Worm (Caenorhabditis elegans) whole organism, L4 larva: ENCODE data around the gene F20C5.11.

Experiments used
- F10B5.3 ChIP-seq: sonication (generic microtip); optimal IDR thresholded peaks from 2 replicates; lab custom pipeline; 2016; ENCODE audit warnings: mild to moderate bottlenecking, missing genetic modification characterization, missing compliant biosample characterization
- R02D3.7 ChIP-seq: fragments of 150-350 bp; sonication (generic microtip); optimal IDR thresholded peaks from 3 replicates; lab custom pipeline; 2014; ENCODE audit warnings: missing biosample characterization, missing genetic modification characterization
- ZK337.2 ChIP-seq: fragments of 200-800 bp; sonication (Bioruptor generic); IDR thresholded peaks from 2 replicates; pipeline ENCODE4 v1.3.6; 2022; ENCODE audit warnings: missing genetic modification reagents, missing genetic modification characterization, missing compliant biosample characterization
- ZK546.5 ChIP-seq, 2 experiments: sonication (generic microtip); optimal IDR thresholded peaks; 2 replicates each; lab custom pipeline; 2017; ENCODE audit warnings: missing biosample characterization in 2 of 2, missing genetic modification characterization in 2 of 2
- aha-1 ChIP-seq: fragments of 150-350 bp; peaks from one replicate; lab custom pipeline; 2014; ENCODE audit warnings: missing biosample characterization, missing genetic modification characterization
- aly-2 ChIP-seq: sonication (generic microtip); optimal IDR thresholded peaks from 2 replicates; lab custom pipeline; 2018; ENCODE audit warnings: missing biosample characterization, missing genetic modification characterization
- arid-1 ChIP-seq: fragments of 200-800 bp; sonication (Bioruptor generic); conservative IDR thresholded peaks from 2 replicates; pipeline ENCODE4 v1.3.6; 2022; ENCODE audit warnings: missing genetic modification reagents, missing genetic modification characterization, missing compliant biosample characterization
- attf-4 ChIP-seq: sonication (generic microtip); optimal IDR thresholded peaks from 3 replicates; lab custom pipeline; 2017; ENCODE audit warnings: missing biosample characterization, missing genetic modification characterization
- ceh-44 ChIP-seq: fragments of 200-800 bp; sonication (Bioruptor generic); IDR thresholded peaks from 2 replicates; pipeline ENCODE4 v1.3.6; 2022; ENCODE audit warnings: missing genetic modification reagents, missing genetic modification characterization, missing compliant biosample characterization
- ceh-62 ChIP-seq: sonication (generic microtip); optimal IDR thresholded peaks from 2 replicates; lab custom pipeline; 2017; ENCODE audit warnings: missing biosample characterization, missing genetic modification characterization
- ctbp-1 ChIP-seq: fragments of 200-800 bp; sonication (Bioruptor generic); IDR thresholded peaks from 2 replicates; pipeline ENCODE4 v1.3.6; 2022; ENCODE audit warnings: missing genetic modification reagents, missing genetic modification characterization, missing compliant biosample characterization
- daf-16 ChIP-seq, 3 experiments: sonication (generic microtip); optimal IDR thresholded peaks; 2 replicates each; lab custom pipeline; 2016 to 2017; ENCODE audit warnings: missing genetic modification characterization in 3 of 3, missing genetic modification reagents in 3 of 3, mild to moderate bottlenecking in 2 of 3, missing compliant biosample characterization in 2 of 3, missing biosample characterization in 1 of 3, moderate library complexity in 1 of 3
- daf-19 ChIP-seq: fragments of 200-800 bp; sonication (Bioruptor generic); conservative IDR thresholded peaks from 2 replicates; pipeline ENCODE4 v1.3.6; 2022; ENCODE audit warnings: missing genetic modification characterization, missing compliant biosample characterization
- daf-8 ChIP-seq: fragments of 200-800 bp; sonication (Bioruptor generic); IDR thresholded peaks from 2 replicates; pipeline ENCODE4 v1.3.6; 2022; ENCODE audit warnings: missing genetic modification characterization, missing compliant biosample characterization
- dmd-6 ChIP-seq: fragments of 200-800 bp; sonication (Bioruptor generic); IDR thresholded peaks from 2 replicates; pipeline ENCODE4 v1.3.6; 2022; ENCODE audit warnings: missing genetic modification reagents, missing genetic modification characterization, missing compliant biosample characterization
- dmd-9 ChIP-seq: fragments of 200-800 bp; sonication (Bioruptor generic); IDR thresholded peaks from 2 replicates; pipeline ENCODE4 v1.3.6; 2022; ENCODE audit warnings: missing genetic modification reagents, missing genetic modification characterization, missing compliant biosample characterization
- dpl-1 ChIP-seq: fragments of 150-350 bp; optimal IDR thresholded peaks from 2 replicates; lab custom pipeline; 2014; ENCODE audit warnings: missing biosample characterization, missing genetic modification reagents, missing genetic modification characterization
- duxl-1 ChIP-seq: sonication (generic microtip); optimal IDR thresholded peaks from 2 replicates; lab custom pipeline; 2016; ENCODE audit warnings: mild to moderate bottlenecking, missing genetic modification characterization, moderate library complexity, missing compliant biosample characterization; ENCODE audit not compliant: poor library complexity
- egl-27 ChIP-seq: sonication (generic microtip); optimal IDR thresholded peaks from 3 replicates; lab custom pipeline; 2017; ENCODE audit warnings: missing biosample characterization, missing genetic modification reagents, missing genetic modification characterization
- gei-8 ChIP-seq: fragments of 200-800 bp; sonication (Bioruptor generic); optimal IDR thresholded peaks from 2 replicates; lab custom pipeline; 2018; ENCODE audit warnings: mild to moderate bottlenecking, missing genetic modification characterization, missing compliant biosample characterization
- hlh-11 ChIP-seq: fragments of 200-800 bp; sonication (Bioruptor generic); optimal IDR thresholded peaks from 2 replicates; lab custom pipeline; 2018; ENCODE audit warnings: mild to moderate bottlenecking, missing genetic modification characterization, missing compliant biosample characterization
- hmg-1.1 ChIP-seq: fragments of 200-800 bp; sonication (Bioruptor generic); IDR thresholded peaks from 2 replicates; pipeline ENCODE4 v1.3.6; 2022; ENCODE audit warnings: missing genetic modification reagents, missing genetic modification characterization, missing compliant biosample characterization
- lin-15B ChIP-seq: fragments of 150-350 bp; sonication (generic microtip); optimal IDR thresholded peaks from 3 replicates; lab custom pipeline; 2014; ENCODE audit warnings: missing biosample characterization, missing genetic modification characterization
- lin-39 ChIP-seq: fragments of 150-350 bp; optimal IDR thresholded peaks from 2 replicates; lab custom pipeline; 2014; ENCODE audit warnings: missing biosample characterization, missing genetic modification reagents, missing genetic modification characterization
- lir-3 ChIP-seq: sonication (generic microtip); optimal IDR thresholded peaks from 2 replicates; lab custom pipeline; 2016; ENCODE audit warnings: mild to moderate bottlenecking, missing genetic modification characterization, missing compliant biosample characterization
- madf-9 ChIP-seq: fragments of 200-800 bp; sonication (Bioruptor generic); conservative IDR thresholded peaks from 2 replicates; pipeline ENCODE4 v1.3.6; 2022; ENCODE audit warnings: missing genetic modification reagents, missing genetic modification characterization, missing compliant biosample characterization
- mxl-3 ChIP-seq: fragments of 200-800 bp; sonication (Bioruptor generic); optimal IDR thresholded peaks from 2 replicates; lab custom pipeline; 2018; ENCODE audit warnings: mild to moderate bottlenecking, missing genetic modification characterization, missing compliant biosample characterization
- nhr-10 ChIP-seq: fragments of 150-350 bp; optimal IDR thresholded peaks from 2 replicates; lab custom pipeline; 2014; ENCODE audit warnings: missing biosample characterization, missing genetic modification characterization
- nhr-102 ChIP-seq: sonication (generic microtip); optimal IDR thresholded peaks from 2 replicates; lab custom pipeline; 2016; ENCODE audit warnings: mild to moderate bottlenecking, missing genetic modification characterization, moderate library complexity, missing compliant biosample characterization
- nhr-11 ChIP-seq: fragments of 150-350 bp; optimal IDR thresholded peaks from 2 replicates; lab custom pipeline; 2014; ENCODE audit warnings: missing biosample characterization, missing genetic modification characterization
- nhr-25 ChIP-seq: sonication (generic microtip); optimal IDR thresholded peaks from 2 replicates; lab custom pipeline; 2017; ENCODE audit warnings: missing genetic modification characterization, mild to moderate bottlenecking, missing compliant biosample characterization, antibody characterized with exemption, moderate library complexity, borderline replicate concordance; ENCODE audit not compliant: insufficient read depth
- nhr-48 ChIP-seq: sonication (generic microtip); optimal IDR thresholded peaks from 2 replicates; lab custom pipeline; 2016; ENCODE audit warnings: mild to moderate bottlenecking, missing genetic modification characterization, missing compliant biosample characterization
- nhr-6 ChIP-seq: fragments of 150-350 bp; optimal IDR thresholded peaks from 2 replicates; lab custom pipeline; 2014; ENCODE audit warnings: missing biosample characterization, missing genetic modification characterization
- nhr-76 ChIP-seq: fragments of 150-350 bp; optimal IDR thresholded peaks from 2 replicates; lab custom pipeline; 2014; ENCODE audit warnings: missing biosample characterization, missing genetic modification characterization
- rbr-2 ChIP-seq: sonication (generic microtip); optimal IDR thresholded peaks from 2 replicates; lab custom pipeline; 2016; ENCODE audit warnings: missing genotype, missing genetic modification characterization, missing compliant biosample characterization
- sdz-12 ChIP-seq: fragments of 200-800 bp; sonication (Bioruptor generic); optimal IDR thresholded peaks from 2 replicates; lab custom pipeline; 2018; ENCODE audit warnings: mild to moderate bottlenecking, missing genetic modification characterization, missing compliant biosample characterization
- set-16 ChIP-seq: fragments of 200-800 bp; sonication (Bioruptor generic); IDR thresholded peaks from 2 replicates; pipeline ENCODE4 v1.3.6; 2022; ENCODE audit warnings: missing genetic modification reagents, missing genetic modification characterization, missing compliant biosample characterization
- spr-1 ChIP-seq: sonication (generic microtip); optimal IDR thresholded peaks from 2 replicates; lab custom pipeline; 2016; ENCODE audit warnings: mild to moderate bottlenecking, missing genetic modification characterization, missing compliant biosample characterization
- tag-97 ChIP-seq: fragments of 200-800 bp; sonication (Bioruptor generic); IDR thresholded peaks from 2 replicates; pipeline ENCODE4 v1.3.6; 2022; ENCODE audit warnings: missing genetic modification characterization, missing compliant biosample characterization
- unc-130 ChIP-seq: sonication (generic microtip); optimal IDR thresholded peaks from 2 replicates; lab custom pipeline; 2016; ENCODE audit warnings: missing genetic modification reagents, missing genetic modification characterization, missing compliant biosample characterization
- unc-62 ChIP-seq, 3 experiments: fragments of 150-350 bp in 1 of 3; sonication (generic microtip); optimal IDR thresholded peaks in 2 of 3; peaks in 1 of 3; 1 replicate in 1 of 3; 2 replicates in 2 of 3; lab custom pipeline; 2014 to 2017; ENCODE audit warnings: missing biosample characterization in 3 of 3, missing genetic modification characterization in 3 of 3, missing genetic modification reagents in 3 of 3, missing genotype in 1 of 3
- vab-7 ChIP-seq: fragments of 200-800 bp; sonication (Bioruptor generic); IDR thresholded peaks from 2 replicates; pipeline ENCODE4 v1.3.6; 2022; ENCODE audit warnings: missing genetic modification reagents, missing genetic modification characterization, missing compliant biosample characterization
- zag-1 ChIP-seq: fragments of 150-350 bp; optimal IDR thresholded peaks from 2 replicates; lab custom pipeline; 2014; ENCODE audit warnings: missing biosample characterization, missing genetic modification characterization
- zfp-2 ChIP-seq: sonication (generic microtip); optimal IDR thresholded peaks from 2 replicates; lab custom pipeline; 2016; ENCODE audit warnings: mild to moderate bottlenecking, missing genetic modification characterization, missing compliant biosample characterization
- zfp-3 ChIP-seq: fragments of 200-800 bp; sonication (Bioruptor generic); conservative IDR thresholded peaks from 2 replicates; pipeline ENCODE4 v1.3.6; 2022; ENCODE audit warnings: missing genetic modification reagents, missing genetic modification characterization, missing compliant biosample characterization
- zip-11 ChIP-seq: fragments of 200-800 bp; sonication (Bioruptor generic); IDR thresholded peaks from 2 replicates; pipeline ENCODE4 v1.3.6; 2022; ENCODE audit warnings: missing genetic modification characterization, missing compliant biosample characterization
- ztf-11 ChIP-seq: fragments of 150-350 bp; optimal IDR thresholded peaks from 2 replicates; lab custom pipeline; 2014; ENCODE audit warnings: missing biosample characterization, missing genetic modification characterization

F20C5.11 gene

ce11 chrIV:8793223-8793622, 31.4 kb upstream of the F20C5.11 start (continued):
- peak; percentile 94 for TF ChIP-seq nhr-25
- no peak for TF ChIP-seq nhr-10 (tag; lab: Kevin White, UChicago)
- peak; percentile 66 for TF ChIP-seq aha-1 (tag; lab: Kevin White, UChicago)
- TF ChIP-seq egl-27 (tag; lab: Kevin White, UChicago): no peak
- no peak for TF ChIP-seq zip-11 (GFP tag; lab: Robert Waterston, UW)
- TF ChIP-seq dmd-6: peak; percentile 71
- TF ChIP-seq madf-9 (GFP tag; lab: Robert Waterston, UW): no peak
- no peak for TF ChIP-seq sdz-12 (GFP tag; lab: Kevin White, UChicago)
- no peak for TF ChIP-seq daf-16 (GFP tag; optimal IDR thresholded peaks at IDR 0.05; lab: Kevin White, UChicago)
- peak; percentile 26 for TF ChIP-seq daf-16 (tag; optimal IDR thresholded peaks at IDR 0.05; lab: Kevin White, UChicago)
- TF ChIP-seq set-16 (GFP tag; lab: Robert Waterston, UW): no peak
- TF ChIP-seq hlh-11: peak; percentile 85
- TF ChIP-seq F10B5.3 (tag; lab: Kevin White, UChicago): no peak
- TF ChIP-seq nhr-6 (tag; lab: Kevin White, UChicago): no peak
- no peak for TF ChIP-seq lin-15B (tag; lab: Kevin White, UChicago)
- no peak for TF ChIP-seq attf-4 (tag; lab: Kevin White, UChicago)
- no peak for TF ChIP-seq aly-2 (tag; lab: Kevin White, UChicago)
- TF ChIP-seq nhr-11 (tag; lab: Kevin White, UChicago): no peak
- peak; percentile 80 for TF ChIP-seq mxl-3
- TF ChIP-seq ctbp-1: no peak
- no peak for TF ChIP-seq lin-39 (tag; lab: Kevin White, UChicago)
- TF ChIP-seq spr-1 (tag; lab: Kevin White, UChicago): no peak
- no peak for TF ChIP-seq nhr-48
- TF ChIP-seq ceh-62 (tag; lab: Kevin White, UChicago): no peak
- TF ChIP-seq dpl-1 (GFP tag; lab: Kevin White, UChicago): no peak
- TF ChIP-seq nhr-102 (tag; lab: Kevin White, UChicago): peak; percentile 3
- TF ChIP-seq vab-7: no peak
- no peak for TF ChIP-seq ZK337.2 (GFP tag; lab: Robert Waterston, UW)
- no peak for TF ChIP-seq duxl-1 (tag; lab: Kevin White, UChicago)
- no peak for TF ChIP-seq tag-97 (GFP tag; lab: Robert Waterston, UW)
- TF ChIP-seq ceh-44: no peak
- TF ChIP-seq nhr-76 (tag; lab: Kevin White, UChicago): no peak
- no peak for TF ChIP-seq ZK546.5 (tag; optimal IDR thresholded peaks at IDR 0.05; lab: Kevin White, UChicago)
- no peak for TF ChIP-seq rbr-2 (tag; lab: Kevin White, UChicago)
- no peak for TF ChIP-seq daf-8 (GFP tag; lab: Robert Waterston, UW)
- TF ChIP-seq, all 104 proteins: peak for 16

ce11 chrIV:8792808-8793207, 31.0 kb upstream of the F20C5.11 start, which contains the start of gene C33D9.3:
Gene C33D9.3 (minus strand): TSS chrIV:8792908.
- TF ChIP-seq ztf-11 (tag; lab: Kevin White, UChicago) (no peak), unc-62 (GFP tag; optimal IDR thresholded peaks at IDR 0.05 in 1 of 2; lab: Kevin White, UChicago) (peak in 1 of 2 experiments; percentile 15), unc-62 (tag; optimal IDR thresholded peaks at IDR 0.05; lab: Kevin White, UChicago) (no peak)

- no peak for TF ChIP-seq gei-8 (GFP tag; lab: Kevin White, UChicago)
- TF ChIP-seq zfp-3 (GFP tag; lab: Robert Waterston, UW): no peak
- no peak for TF ChIP-seq nhr-6 (tag; lab: Kevin White, UChicago)
- no peak for TF ChIP-seq F10B5.3 (tag; lab: Kevin White, UChicago)
- TF ChIP-seq hmg-1.1 (GFP tag; lab: Robert Waterston, UW): no peak
- TF ChIP-seq dmd-9 (GFP tag; lab: Robert Waterston, UW): no peak
- no peak for TF ChIP-seq arid-1 (GFP tag; lab: Robert Waterston, UW)
- no peak for TF ChIP-seq zag-1
- TF ChIP-seq aha-1 (tag; lab: Kevin White, UChicago): no peak
- TF ChIP-seq R02D3.7: no peak
- no peak for TF ChIP-seq nhr-10 (tag; lab: Kevin White, UChicago)
- no peak for TF ChIP-seq daf-19 (GFP tag; lab: Robert Waterston, UW)
- TF ChIP-seq unc-130 (GFP tag; lab: Kevin White, UChicago): no peak
- no peak for TF ChIP-seq lir-3
- no peak for TF ChIP-seq ZK337.2 (GFP tag; lab: Robert Waterston, UW)
- no peak for TF ChIP-seq nhr-48
- TF ChIP-seq zfp-2: no peak
Measured at ce11 chrIV:8790144-8790543, 28.3 kb upstream of the F20C5.11 start, which contains the start of gene sru-35. Gene sru-35 (minus strand): TSS chrIV:8790244.
